Fruit fly (Drosophila melanogaster) whole organism, embryonic: ENCODE data around the gene NdufA3.
A peak's percentile ranks its signal among the peaks of the same experiment; 100 is the strongest.

Experiments
- BtbVII ChIP-seq: fragments of 200-800 bp; sonication (Bioruptor generic); optimal IDR thresholded peaks from 3 replicates; lab custom pipeline; 2017; ENCODE audit warnings: missing biosample characterization, mild to moderate bottlenecking, missing genetic modification characterization
- CG10462 ChIP-seq: fragments of 200-800 bp; sonication (Bioruptor generic); optimal IDR thresholded peaks from 2 replicates; lab custom pipeline; 2016; ENCODE audit warnings: missing biosample characterization, missing genetic modification characterization
- CG11085 ChIP-seq: fragments of 200-800 bp; sonication (Bioruptor generic); IDR thresholded peaks from 2 replicates; pipeline ENCODE4 v1.3.6; 2022; ENCODE audit warnings: missing biosample characterization, missing genetic modification characterization
- CG12155 ChIP-seq: fragments of 200-800 bp; sonication (Bioruptor generic); optimal IDR thresholded peaks from 3 replicates; lab custom pipeline; 2016; ENCODE audit warnings: missing biosample characterization, missing genetic modification characterization
- CG1529 ChIP-seq: fragments of 200-800 bp; sonication (Bioruptor generic); optimal IDR thresholded peaks from 3 replicates; lab custom pipeline; 2018; ENCODE audit warnings: missing biosample characterization, missing genetic modification characterization
- CG16863 ChIP-seq: fragments of 200-800 bp; sonication (Bioruptor generic); optimal IDR thresholded peaks from 3 replicates; lab custom pipeline; 2016; ENCODE audit warnings: missing biosample characterization, missing genetic modification characterization
- CG17359 ChIP-seq: fragments of 200-800 bp; sonication (Bioruptor generic); optimal IDR thresholded peaks from 3 replicates; lab custom pipeline; 2018; ENCODE audit warnings: missing biosample characterization, mild to moderate bottlenecking, missing genetic modification characterization, moderate library complexity
- CG3065 ChIP-seq: fragments of 200-800 bp; sonication (Bioruptor generic); optimal IDR thresholded peaks from 2 replicates; lab custom pipeline; 2016; ENCODE audit warnings: missing biosample characterization, missing genetic modification characterization
- CG3838 ChIP-seq: fragments of 200-800 bp; sonication (Bioruptor generic); optimal IDR thresholded peaks from 3 replicates; lab custom pipeline; 2016; ENCODE audit warnings: missing biosample characterization, missing genetic modification characterization
- CG5180 ChIP-seq: fragments of 200-800 bp; sonication (Bioruptor generic); optimal IDR thresholded peaks from 3 replicates; lab custom pipeline; 2017; ENCODE audit warnings: missing biosample characterization, missing genetic modification characterization, mild to moderate bottlenecking, moderate library complexity, missing genetic modification reagents
- CG6272 ChIP-seq: fragments of 200-800 bp; sonication (Bioruptor generic); IDR thresholded peaks from 2 replicates; pipeline ENCODE4 v1.3.6; 2022; ENCODE audit warnings: missing biosample characterization, missing genetic modification characterization
- CG6813 ChIP-seq: fragments of 200-800 bp; sonication (Bioruptor generic); optimal IDR thresholded peaks from 2 replicates; lab custom pipeline; 2017; ENCODE audit warnings: missing biosample characterization, missing genetic modification characterization, mild to moderate bottlenecking, moderate library complexity, missing genetic modification reagents
- CG7271 ChIP-seq: fragments of 200-800 bp; sonication (Bioruptor generic); optimal IDR thresholded peaks from 2 replicates; lab custom pipeline; 2018; ENCODE audit warnings: missing biosample characterization, mild to moderate bottlenecking, missing genetic modification characterization, moderate library complexity
- CG8089 ChIP-seq: fragments of 200-800 bp; sonication (Bioruptor generic); optimal IDR thresholded peaks from 3 replicates; lab custom pipeline; 2016; ENCODE audit warnings: missing biosample characterization, missing genetic modification characterization
- CG8359 ChIP-seq: fragments of 200-800 bp; sonication (Bioruptor generic); optimal IDR thresholded peaks from 2 replicates; lab custom pipeline; 2017; ENCODE audit warnings: missing biosample characterization, mild to moderate bottlenecking, missing genetic modification characterization, borderline replicate concordance
- CHES-1-like ChIP-seq: fragments of 200-800 bp; sonication (Bioruptor generic); optimal IDR thresholded peaks from 2 replicates; lab custom pipeline; 2016; ENCODE audit warnings: missing biosample characterization, missing genetic modification characterization
- D19A ChIP-seq: fragments of 200-800 bp; optimal IDR thresholded peaks from 3 replicates; lab custom pipeline; 2019; ENCODE audit warnings: missing biosample characterization, mild to moderate bottlenecking, missing genetic modification characterization, moderate library complexity
- Dad ChIP-seq: fragments of 200-800 bp; sonication (Bioruptor generic); optimal IDR thresholded peaks from 3 replicates; lab custom pipeline; 2016; ENCODE audit warnings: missing biosample characterization, missing genetic modification characterization
- Dbx ChIP-seq: fragments of 200-800 bp; sonication (Bioruptor generic); IDR thresholded peaks from 3 replicates; pipeline ENCODE4 v1.3.6; 2022; ENCODE audit warnings: missing biosample characterization, missing genetic modification characterization
- E2f1 ChIP-seq: fragments of 200-800 bp; sonication (Bioruptor generic); IDR thresholded peaks from 2 replicates; pipeline ENCODE4 v1.3.6; 2022; ENCODE audit warnings: missing biosample characterization, missing genetic modification characterization
- Ets97D ChIP-seq: fragments of 200-800 bp; sonication (Bioruptor generic); optimal IDR thresholded peaks from 3 replicates; lab custom pipeline; 2016; ENCODE audit warnings: missing biosample characterization, missing genetic modification characterization
- Fer2 ChIP-seq: fragments of 200-800 bp; sonication (Bioruptor generic); optimal IDR thresholded peaks from 2 replicates; lab custom pipeline; 2018; ENCODE audit warnings: missing biosample characterization, mild to moderate bottlenecking, missing genetic modification characterization, moderate library complexity
- Hand ChIP-seq: fragments of 200-800 bp; sonication (Bioruptor generic); optimal IDR thresholded peaks from 2 replicates; lab custom pipeline; 2017; ENCODE audit warnings: mild to moderate bottlenecking, missing biosample characterization, missing genetic modification reagents, missing genetic modification characterization
- Hsf ChIP-seq: fragments of 200-800 bp; sonication (Bioruptor generic); optimal IDR thresholded peaks from 3 replicates; lab custom pipeline; 2016; ENCODE audit warnings: missing biosample characterization, missing genetic modification characterization
- Meics ChIP-seq: fragments of 200-800 bp; sonication (Bioruptor generic); optimal IDR thresholded peaks from 2 replicates; lab custom pipeline; 2017; ENCODE audit warnings: missing biosample characterization, mild to moderate bottlenecking, missing genetic modification characterization
- NC2β ChIP-seq: fragments of 200-800 bp; sonication (Bioruptor generic); optimal IDR thresholded peaks from 2 replicates; lab custom pipeline; 2016; ENCODE audit warnings: missing biosample characterization, missing genetic modification characterization
- Sox100B ChIP-seq: fragments of 200-800 bp; sonication (Bioruptor generic); optimal IDR thresholded peaks from 3 replicates; lab custom pipeline; 2018; ENCODE audit warnings: missing biosample characterization, mild to moderate bottlenecking, missing genetic modification characterization
- Sry-δ ChIP-seq: fragments of 200-800 bp; sonication (Bioruptor generic); optimal IDR thresholded peaks from 2 replicates; lab custom pipeline; 2016; ENCODE audit warnings: missing biosample characterization, missing genetic modification characterization
- Ssrp ChIP-seq: fragments of 200-800 bp; sonication (Bioruptor generic); optimal IDR thresholded peaks from 2 replicates; lab custom pipeline; 2018; ENCODE audit warnings: missing biosample characterization, mild to moderate bottlenecking, missing genetic modification characterization, moderate library complexity
- TFAM ChIP-seq: fragments of 200-800 bp; sonication (Bioruptor generic); optimal IDR thresholded peaks from 2 replicates; lab custom pipeline; 2017; ENCODE audit warnings: missing biosample characterization, missing genetic modification characterization, inconsistent platforms
- ac ChIP-seq: fragments of 200-800 bp; sonication (Bioruptor generic); optimal IDR thresholded peaks from 3 replicates; lab custom pipeline; 2017; ENCODE audit warnings: missing biosample characterization, mild to moderate bottlenecking, missing genetic modification characterization
- ara ChIP-seq: fragments of 200-800 bp; sonication (Bioruptor generic); IDR thresholded peaks from 2 replicates; pipeline ENCODE4 v1.3.6; 2022; ENCODE audit warnings: missing biosample characterization, missing genetic modification characterization
- ase ChIP-seq: fragments of 200-800 bp; sonication (Bioruptor generic); IDR thresholded peaks from 3 replicates; pipeline ENCODE4 v1.3.6; 2022; ENCODE audit warnings: missing biosample characterization, missing genetic modification characterization
- cato ChIP-seq: fragments of 200-800 bp; sonication (Bioruptor generic); optimal IDR thresholded peaks from 2 replicates; lab custom pipeline; 2016; ENCODE audit warnings: missing biosample characterization, missing genetic modification characterization, borderline replicate concordance
- chinmo ChIP-seq: fragments of 200-800 bp; sonication (Bioruptor generic); IDR thresholded peaks from 4 replicates; pipeline ENCODE4 v1.3.6; 2022; ENCODE audit warnings: missing biosample characterization, missing genetic modification characterization; ENCODE audit not compliant: partially characterized antibody
- cwo ChIP-seq: fragments of 200-800 bp; sonication (Bioruptor generic); optimal IDR thresholded peaks from 3 replicates; lab custom pipeline; 2017; ENCODE audit warnings: missing biosample characterization, missing genetic modification characterization, mild to moderate bottlenecking, moderate library complexity, missing genetic modification reagents
- danr ChIP-seq: fragments of 200-800 bp; sonication (Bioruptor generic); IDR thresholded peaks from 2 replicates; pipeline ENCODE4 v1.3.6; 2022; ENCODE audit warnings: missing biosample characterization, missing genetic modification characterization
- dm ChIP-seq: fragments of 200-800 bp; sonication (Bioruptor generic); optimal IDR thresholded peaks from 3 replicates; lab custom pipeline; 2016; ENCODE audit warnings: missing biosample characterization, missing genetic modification characterization
- emc ChIP-seq: fragments of 200-800 bp; sonication (Bioruptor generic); optimal IDR thresholded peaks from 2 replicates; lab custom pipeline; 2016; ENCODE audit warnings: missing biosample characterization, missing genetic modification characterization
- gcm ChIP-seq: fragments of 200-800 bp; sonication (Bioruptor generic); optimal IDR thresholded peaks from 2 replicates; lab custom pipeline; 2019; ENCODE audit warnings: missing biosample characterization, mild to moderate bottlenecking, missing genetic modification characterization, moderate library complexity
- gfzf ChIP-seq: fragments of 200-800 bp; sonication (Bioruptor generic); optimal IDR thresholded peaks from 2 replicates; lab custom pipeline; 2016; ENCODE audit warnings: missing biosample characterization, mild to moderate bottlenecking, missing genetic modification characterization, moderate library complexity
- grau ChIP-seq: fragments of 200-800 bp; optimal IDR thresholded peaks from 3 replicates; lab custom pipeline; 2019; ENCODE audit warnings: missing biosample characterization, mild to moderate bottlenecking, missing genetic modification characterization, moderate library complexity
- gro ChIP-seq: fragments of 200-800 bp; sonication (Bioruptor generic); optimal IDR thresholded peaks from 2 replicates; lab custom pipeline; 2016; ENCODE audit warnings: missing biosample characterization, missing genetic modification characterization
- inv ChIP-seq: fragments of 200-800 bp; sonication (Bioruptor generic); IDR thresholded peaks from 2 replicates; pipeline ENCODE4 v1.3.6; 2022; ENCODE audit warnings: missing biosample characterization, missing genetic modification characterization; ENCODE audit not compliant: partially characterized antibody
- phol ChIP-seq: fragments of 200-800 bp; sonication (Bioruptor generic); optimal IDR thresholded peaks from 3 replicates; lab custom pipeline; 2018; ENCODE audit warnings: missing biosample characterization, mild to moderate bottlenecking, missing genetic modification characterization, moderate library complexity
- pum ChIP-seq: fragments of 200-800 bp; sonication (Bioruptor generic); optimal IDR thresholded peaks from 2 replicates; lab custom pipeline; 2016; ENCODE audit warnings: missing biosample characterization, missing genetic modification characterization
- sr ChIP-seq: fragments of 200-800 bp; sonication (Bioruptor generic); IDR thresholded peaks from 3 replicates; pipeline ENCODE4 v1.3.6; 2022; ENCODE audit warnings: missing biosample characterization, missing genetic modification characterization
- tin ChIP-seq: fragments of 200-800 bp; sonication (Bioruptor generic); optimal IDR thresholded peaks from 3 replicates; lab custom pipeline; 2016; ENCODE audit warnings: missing biosample characterization, missing genetic modification characterization
- toy ChIP-seq: fragments of 200-800 bp; sonication (Bioruptor generic); IDR thresholded peaks from 2 replicates; pipeline ENCODE4 v1.3.6; 2022; ENCODE audit warnings: missing biosample characterization, missing genetic modification characterization
- unpg ChIP-seq: fragments of 200-800 bp; sonication (Bioruptor generic); optimal IDR thresholded peaks from 3 replicates; lab custom pipeline; 2018; ENCODE audit warnings: missing biosample characterization, mild to moderate bottlenecking, missing genetic modification characterization, moderate library complexity
- vfl ChIP-seq: fragments of 200-800 bp; sonication (Bioruptor generic); optimal IDR thresholded peaks from 2 replicates; lab custom pipeline; 2016; ENCODE audit warnings: missing biosample characterization, missing genetic modification characterization

The NdufA3 gene

dm6 chrX:9141219-9141618 is 18.6 kb downstream of the NdufA3 start (continued):
- TF ChIP-seq CG5180 (GFP tag; lab: Kevin White, UChicago) (peak; percentile 71), CG8359 (GFP tag; lab: Kevin White, UChicago) (peak; percentile 55), grau (tag; lab: Kevin White, UChicago) (peak; percentile 98), Hsf (peak; percentile 73), CG17359 (tag; lab: Kevin White, UChicago) (peak; percentile 68), CG10462 (peak; percentile 37), ac (peak; percentile 18), CG12155 (GFP tag; lab: Kevin White, UChicago) (peak; percentile 58), cwo (GFP tag; lab: Kevin White, UChicago) (peak; percentile 58), Hand (GFP tag; lab: Kevin White, UChicago) (peak; percentile 55), CG1529 (GFP tag; lab: Kevin White, UChicago) (peak; percentile 45), CG6272 (GFP tag; lab: Robert Waterston, UW) (peak; percentile 83), ase (GFP tag; lab: Robert Waterston, UW) (peak; percentile 82), CG3065 (peak; percentile 20), gcm (peak; percentile 66), Fer2 (tag; lab: Kevin White, UChicago) (peak; percentile 34), Sox100B (GFP tag; lab: Kevin White, UChicago) (no peak), CG3838 (GFP tag; lab: Kevin White, UChicago) (no peak), toy (GFP tag; lab: Robert Waterston, UW) (peak; percentile 47; the same call in 1 of the 2 replicates), danr (GFP tag; lab: Robert Waterston, UW) (peak; percentile 66), CG6813 (GFP tag; lab: Kevin White, UChicago) (peak; percentile 71), tin (peak; percentile 82), inv (no peak), cato (GFP tag; lab: Kevin White, UChicago) (no peak), emc (GFP tag; lab: Kevin White, UChicago) (no peak), CG11085 (GFP tag; lab: Robert Waterston, UW) (peak; percentile 75), gro (GFP tag; lab: Kevin White, UChicago) (no peak), phol (tag; lab: Kevin White, UChicago) (peak; percentile 72), Dbx (peak; percentile 78), E2f1 (GFP tag; lab: Robert Waterston, UW) (peak; percentile 80), Ets97D (GFP tag; lab: Kevin White, UChicago) (peak; percentile 31), Meics (GFP tag; lab: Kevin White, UChicago) (peak; percentile 69), Dad (GFP tag; lab: Kevin White, UChicago) (peak; percentile 25), Sry-δ (GFP tag; lab: Kevin White, UChicago) (peak; percentile 39), dm (GFP tag; lab: Kevin White, UChicago) (peak; percentile 20), unpg (GFP tag; lab: Kevin White, UChicago) (peak; percentile 69), NC2β (GFP tag; lab: Kevin White, UChicago) (peak; percentile 72), CG16863 (GFP tag; lab: Kevin White, UChicago) (peak; percentile 73), CG7271 (tag; lab: Kevin White, UChicago) (no peak), chinmo (GFP tag; lab: Robert Waterston, UW) (no peak), sr (peak; percentile 48; the same call in 1 of the 3 replicates), D19A (tag; lab: Kevin White, UChicago) (peak; percentile 71), ara (peak; percentile 90), gfzf (no peak), CG8089 (peak; percentile 68), Ssrp (peak; percentile 74), pum (GFP tag; lab: Kevin White, UChicago) (peak; percentile 77), vfl (peak; percentile 46), BtbVII (GFP tag; lab: Kevin White, UChicago) (peak; percentile 18), CHES-1-like (GFP tag; lab: Kevin White, UChicago) (peak; percentile 59), TFAM (GFP tag; lab: Kevin White, UChicago) (no peak)
